Fruit fly (Drosophila melanogaster) Kc167 (cell line): ENCODE data around the gene HP4.

ENCODE experiments used
- Myc ChIP-seq: fragments of >200 bp; optimal IDR thresholded peaks from 2 replicates; lab custom pipeline; 2017; ENCODE audit warnings: missing external identifiers
- Sin3A ChIP-seq: fragments of >200 bp; optimal IDR thresholded peaks from 2 replicates; lab custom pipeline; 2018; ENCODE audit warnings: missing external identifiers
- h ChIP-seq: fragments of >200 bp; optimal IDR thresholded peaks from 3 replicates; lab custom pipeline; 2018; ENCODE audit warnings: missing external identifiers
- insv ChIP-seq: fragments of >200 bp; optimal IDR thresholded peaks from 3 replicates; lab custom pipeline; 2018; ENCODE audit warnings: missing external identifiers
- psq ChIP-seq: fragments of >200 bp; optimal IDR thresholded peaks from 2 replicates; lab custom pipeline; 2017; ENCODE audit warnings: missing external identifiers
- ttk ChIP-seq: sonication (Bioruptor generic); optimal IDR thresholded peaks from 2 replicates; lab custom pipeline; 2017; ENCODE audit warnings: missing external identifiers

The HP4 gene

dm6 chr3L:7974671-7975281, 1.2 kb downstream of the HP4 start, which contains the start of gene CG8042:
TSS of gene CG8042 (minus strand) at chr3L:7974991.
- TF ChIP-seq h (lab: Kevin White, UChicago) (no peak), Myc (lab: Kevin White, UChicago) (no peak), insv (lab: Kevin White, UChicago) (no peak), ttk (lab: Kevin White, UChicago) (no peak)

dm6 chr3L:7970442-7970841, 5.5 kb downstream of the HP4 start, which contains the start of gene RNaseX25:
TSS of gene RNaseX25 (plus strand) at chr3L:7970588.
- TF ChIP-seq psq (lab: Kevin White, UChicago) (no peak), Myc (lab: Kevin White, UChicago) (no peak), insv (lab: Kevin White, UChicago) (no peak), Sin3A (lab: Kevin White, UChicago) (no peak), ttk (lab: Kevin White, UChicago) (no peak), h (lab: Kevin White, UChicago) (no peak)

- TF ChIP-seq psq (lab: Kevin White, UChicago) (no peak), h (lab: Kevin White, UChicago) (no peak), Sin3A (lab: Kevin White, UChicago) (no peak), Myc (lab: Kevin White, UChicago) (no peak), insv (lab: Kevin White, UChicago) (no peak), ttk (lab: Kevin White, UChicago) (no peak)
Observed at dm6 chr3L:7968422-7969030, 7.4 kb downstream of the HP4 start.

- TF ChIP-seq ttk (lab: Kevin White, UChicago): no peak
- no peak for TF ChIP-seq psq (lab: Kevin White, UChicago)
- no peak for TF ChIP-seq h (lab: Kevin White, UChicago)
- TF ChIP-seq Sin3A (lab: Kevin White, UChicago): no peak
- no peak for TF ChIP-seq Myc (lab: Kevin White, UChicago)
- TF ChIP-seq insv (lab: Kevin White, UChicago): no peak
Observed at dm6 chr3L:7967203-7967602, 8.8 kb downstream of the HP4 start.

- no peak for TF ChIP-seq ttk (lab: Kevin White, UChicago)
- TF ChIP-seq Sin3A (lab: Kevin White, UChicago): no peak
- TF ChIP-seq Myc (lab: Kevin White, UChicago): no peak
- no peak for TF ChIP-seq h (lab: Kevin White, UChicago)
- TF ChIP-seq psq (lab: Kevin White, UChicago): no peak
- TF ChIP-seq insv (lab: Kevin White, UChicago): no peak
Observed at dm6 chr3L:7963549-7963948, 12.4 kb downstream of the HP4 start.

- TF ChIP-seq Myc (lab: Kevin White, UChicago) (no peak), insv (lab: Kevin White, UChicago) (no peak), ttk (lab: Kevin White, UChicago) (no peak), Sin3A (lab: Kevin White, UChicago) (no peak), psq (lab: Kevin White, UChicago) (no peak), h (lab: Kevin White, UChicago) (no peak)
Observed at dm6 chr3L:7963022-7963421, 12.9 kb downstream of the HP4 start.

dm6 chr3L:7961973-7962753, 13.8 kb downstream of the HP4 start:
- TF ChIP-seq psq (lab: Kevin White, UChicago): no peak
- no peak for TF ChIP-seq Sin3A (lab: Kevin White, UChicago)
- no peak for TF ChIP-seq insv (lab: Kevin White, UChicago)
- TF ChIP-seq h (lab: Kevin White, UChicago): no peak
- no peak for TF ChIP-seq Myc (lab: Kevin White, UChicago)
- TF ChIP-seq ttk (lab: Kevin White, UChicago): no peak

- TF ChIP-seq h (lab: Kevin White, UChicago) (no peak), Sin3A (lab: Kevin White, UChicago) (no peak), psq (lab: Kevin White, UChicago) (no peak), insv (lab: Kevin White, UChicago) (no peak), Myc (lab: Kevin White, UChicago) (no peak), ttk (lab: Kevin White, UChicago) (no peak)
Observed at dm6 chr3L:7960707-7961695, 15.0 kb downstream of the HP4 start.

- no peak for TF ChIP-seq ttk (lab: Kevin White, UChicago)
Observed at dm6 chr3L:7958590-7959180, 17.3 kb downstream of the HP4 start.

dm6 chr3L:7958083-7958482, 17.9 kb downstream of the HP4 start:
- no peak for TF ChIP-seq ttk (lab: Kevin White, UChicago)
- no peak for TF ChIP-seq insv (lab: Kevin White, UChicago)
- TF ChIP-seq Sin3A (lab: Kevin White, UChicago): no peak
